Comparison of ENCODE assay signal across 2 fruit fly cellular contexts in genomic region chr2L:13521807-13522206, dm6.
TF ChIP-seq lines count a peak whose summit lies in the region.

No protein-coding gene starts in this region.

- no peak for TF ChIP-seq CTCF in whole organism, embryonic (GFP tag; optimal IDR thresholded peaks at IDR 0.05; lab: Kevin White, UChicago)

TF ChIP-seq in whole organism, embryonic, 481 proteins besides CTCF, POLR2A, EP300 and RAD21:
- no peak for TF ChIP-seq Hey (tag; optimal IDR thresholded peaks at IDR 0.05; lab: Kevin White, UChicago)
- TF ChIP-seq trh (GFP tag; optimal IDR thresholded peaks at IDR 0.05; lab: Kevin White, UChicago) = no peak
- TF ChIP-seq sc (optimal IDR thresholded peaks at IDR 0.05; lab: Kevin White, UChicago) = no peak
- TF ChIP-seq sc (GFP tag; optimal IDR thresholded peaks at IDR 0.05; lab: Kevin White, UChicago) = no peak
- TF ChIP-seq CG7963 (GFP tag; IDR thresholded peaks at IDR 0.05; lab: Robert Waterston, UW; ENCODE audit: partially characterized antibody) = no peak
- peak; percentile 31; the same call in 1 of the 3 replicates for TF ChIP-seq row (GFP tag; IDR thresholded peaks at IDR 0.05; lab: Robert Waterston, UW)

TF ChIP-seq in whole organism, prepupa, 60 proteins besides CTCF, POLR2A, EP300 and RAD21:
- no peak for TF ChIP-seq cyc (GFP tag; optimal IDR thresholded peaks at IDR 0.05; lab: Kevin White, UChicago)
- peak; percentile 61 for TF ChIP-seq Eip78C (GFP tag; lab: Kevin White, UChicago)
- peak; percentile 69 for TF ChIP-seq svp (GFP tag; lab: Kevin White, UChicago)
- peak; percentile 0 for TF ChIP-seq OdsH (GFP tag; optimal IDR thresholded peaks at IDR 0.05; lab: Kevin White, UChicago)
- TF ChIP-seq Hr39 (GFP tag; optimal IDR thresholded peaks at IDR 0.05; lab: Kevin White, UChicago) = peak; percentile 7

Comparison
In these comparisons a context has a peak if more than half of its experiments do, and no peak if none do; other contexts are left out.
1. Of the 7 proteins assayed by ChIP-seq in both whole organism, embryonic and whole organism, prepupa: peak only in whole organism, embryonic: none; only in whole organism, prepupa: Hr39; in both: none; in neither: 6.